Fruit fly (Drosophila melanogaster) whole organism, wandering third instar larva: ENCODE results near the gene CG13992.

Experiments used
- Abd-B ChIP-seq: fragments of >200 bp; optimal IDR thresholded peaks from 2 replicates; lab custom pipeline; 2017; ENCODE audit warnings: missing biosample characterization, missing genetic modification characterization
- CG32264 ChIP-seq: fragments of 200-800 bp; sonication (Bioruptor generic); optimal IDR thresholded peaks from 2 replicates; lab custom pipeline; 2016; ENCODE audit warnings: missing biosample characterization, missing genetic modification characterization
- CG9705 ChIP-seq: fragments of 200-800 bp; sonication (Bioruptor generic); optimal IDR thresholded peaks from 2 replicates; lab custom pipeline; 2018; ENCODE audit warnings: missing biosample characterization, mild to moderate bottlenecking, missing genetic modification characterization
- CrebA ChIP-seq: fragments of 200-800 bp; sonication (Bioruptor generic); optimal IDR thresholded peaks from 2 replicates; lab custom pipeline; 2016; ENCODE audit warnings: missing biosample characterization, mild to moderate bottlenecking, missing genetic modification characterization, borderline replicate concordance
- Dfd ChIP-seq: fragments of >200 bp; optimal IDR thresholded peaks from 2 replicates; lab custom pipeline; 2017; ENCODE audit warnings: missing biosample characterization, missing genetic modification characterization
- Dif ChIP-seq: fragments of 200-275, 200-300 bp; sonication (Bioruptor generic); optimal IDR thresholded peaks from 2 replicates; lab custom pipeline; 2018; ENCODE audit warnings: missing biosample characterization, missing genetic modification characterization; ENCODE audit not compliant: partially characterized antibody
- GATAd ChIP-seq: sonication (Bioruptor generic); optimal IDR thresholded peaks from 2 replicates; lab custom pipeline; 2016; ENCODE audit warnings: missing biosample characterization, missing genetic modification characterization
- Hnf4 ChIP-seq: fragments of 200-800 bp; sonication (Bioruptor generic); optimal IDR thresholded peaks from 2 replicates; lab custom pipeline; 2016; ENCODE audit warnings: missing biosample characterization, mild to moderate bottlenecking, missing genetic modification characterization
- Hr83 ChIP-seq: fragments of 200-300 bp; sonication (Bioruptor generic); optimal IDR thresholded peaks from 2 replicates; lab custom pipeline; 2016; ENCODE audit warnings: missing biosample characterization, mild to moderate bottlenecking, missing genetic modification characterization, moderate library complexity; ENCODE audit not compliant: poor library complexity, severe bottlenecking
- Jra ChIP-seq: sonication (Bioruptor generic); optimal IDR thresholded peaks from 2 replicates; lab custom pipeline; 2016; ENCODE audit warnings: missing biosample characterization, missing genetic modification characterization
- Mio ChIP-seq: sonication (Bioruptor generic); optimal IDR thresholded peaks from 2 replicates; lab custom pipeline; 2016; ENCODE audit warnings: missing biosample characterization, missing genetic modification characterization
- Myc ChIP-seq: fragments of >200 bp; optimal IDR thresholded peaks from 2 replicates; lab custom pipeline; 2017
- N ChIP-seq: fragments of >200 bp; optimal IDR thresholded peaks from 2 replicates; lab custom pipeline; 2018; ENCODE audit warnings: missing biosample characterization, missing external identifiers, missing genetic modification characterization
- Rel ChIP-seq, 2 experiments: fragments of 200-800 bp; sonication (Bioruptor generic) in 1 of 2; optimal IDR thresholded peaks; 2 replicates in 1 of 2; 3 replicates in 1 of 2; lab custom pipeline; 2016 to 2019; ENCODE audit warnings: mild to moderate bottlenecking in 2 of 2, missing biosample characterization in 2 of 2, missing genetic modification characterization in 2 of 2, moderate library complexity in 1 of 2
- Sp1 ChIP-seq: fragments of 200-800 bp; sonication (Bioruptor generic); optimal IDR thresholded peaks from 3 replicates; lab custom pipeline; 2019; ENCODE audit warnings: missing biosample characterization, mild to moderate bottlenecking, missing genetic modification characterization, moderate library complexity
- Vsx2 ChIP-seq: fragments of 200-300, 225-300 bp; sonication (Bioruptor generic); optimal IDR thresholded peaks from 2 replicates; lab custom pipeline; 2018; ENCODE audit warnings: missing biosample characterization, missing genetic modification characterization; ENCODE audit not compliant: partially characterized antibody
- br ChIP-seq: fragments of 200-800 bp; sonication (Bioruptor generic); optimal IDR thresholded peaks from 2 replicates; lab custom pipeline; 2016; ENCODE audit warnings: missing biosample characterization, missing genetic modification characterization
- brk ChIP-seq: fragments of 200-800 bp; sonication (Bioruptor generic); optimal IDR thresholded peaks from 2 replicates; lab custom pipeline; 2016; ENCODE audit warnings: missing biosample characterization, mild to moderate bottlenecking, missing genetic modification characterization
- dl ChIP-seq, 2 experiments: fragments of 175-275, 200-275 bp in 1 of 2; fragments of 200-275 bp in 1 of 2; sonication (Bioruptor generic); optimal IDR thresholded peaks; lab custom pipeline; 2018; ENCODE audit warnings: mild to moderate bottlenecking in 2 of 2, missing biosample characterization in 2 of 2, missing genetic modification characterization in 2 of 2, moderate library complexity in 2 of 2; ENCODE audit not compliant: partially characterized antibody in 2 of 2, insufficient read depth in 1 of 2
- dmrt93B ChIP-seq: fragments of 200-800 bp; sonication (Bioruptor generic); optimal IDR thresholded peaks from 2 replicates; lab custom pipeline; 2018; ENCODE audit warnings: missing biosample characterization, mild to moderate bottlenecking, missing genetic modification characterization
- dsf ChIP-seq: sonication (Bioruptor generic); optimal IDR thresholded peaks from 2 replicates; lab custom pipeline; 2016; ENCODE audit warnings: missing biosample characterization, missing genetic modification characterization, borderline replicate concordance
- ey ChIP-seq: fragments of 200-800 bp; sonication (Bioruptor generic); optimal IDR thresholded peaks from 2 replicates; lab custom pipeline; 2016; ENCODE audit warnings: missing biosample characterization, missing genetic modification characterization
- foxo ChIP-seq, 2 experiments: fragments of 200-800 bp; sonication (Bioruptor generic); optimal IDR thresholded peaks; 2 replicates in 1 of 2; 3 replicates in 1 of 2; lab custom pipeline; 2016 to 2017; ENCODE audit warnings: missing biosample characterization in 2 of 2, missing genetic modification characterization in 2 of 2
- fru ChIP-seq: fragments of 200-800 bp; sonication (Bioruptor generic); optimal IDR thresholded peaks from 3 replicates; lab custom pipeline; 2016; ENCODE audit warnings: missing biosample characterization, mild to moderate bottlenecking, missing genetic modification characterization
- h ChIP-seq: fragments of 200-800 bp; sonication (Bioruptor generic); optimal IDR thresholded peaks from 3 replicates; lab custom pipeline; 2016; ENCODE audit warnings: missing biosample characterization, mild to moderate bottlenecking, missing genetic modification characterization
- jim ChIP-seq: fragments of 175-275, 200-325 bp; sonication (Bioruptor generic); optimal IDR thresholded peaks from 2 replicates; lab custom pipeline; 2016; ENCODE audit warnings: missing biosample characterization, mild to moderate bottlenecking, missing genetic modification characterization
- lola ChIP-seq: fragments of >200 bp; optimal IDR thresholded peaks from 2 replicates; lab custom pipeline; 2017; ENCODE audit warnings: missing biosample characterization, missing genetic modification characterization
- pan ChIP-seq: fragments of >200 bp; optimal IDR thresholded peaks from 2 replicates; lab custom pipeline; 2017
- psq ChIP-seq: fragments of 200-800 bp; sonication (Bioruptor generic); optimal IDR thresholded peaks from 3 replicates; lab custom pipeline; 2017; ENCODE audit warnings: missing biosample characterization, mild to moderate bottlenecking, missing genetic modification characterization, moderate library complexity
- rgr ChIP-seq: fragments of 200-800 bp; sonication (Bioruptor generic); optimal IDR thresholded peaks from 3 replicates; lab custom pipeline; 2016; ENCODE audit warnings: missing biosample characterization, mild to moderate bottlenecking, missing genetic modification characterization
- sage ChIP-seq: fragments of 200-800 bp; sonication (Bioruptor generic); optimal IDR thresholded peaks from 2 replicates; lab custom pipeline; 2016; ENCODE audit warnings: missing biosample characterization, mild to moderate bottlenecking, missing genetic modification characterization
- sv ChIP-seq: fragments of 200-800 bp; sonication (Bioruptor generic); optimal IDR thresholded peaks from 3 replicates; lab custom pipeline; 2016; ENCODE audit warnings: missing biosample characterization, missing genetic modification characterization
- tai ChIP-seq: sonication (Bioruptor generic); optimal IDR thresholded peaks from 2 replicates; lab custom pipeline; 2016; ENCODE audit warnings: missing biosample characterization, missing genetic modification characterization
- usp ChIP-seq: fragments of >200 bp; optimal IDR thresholded peaks from 2 replicates; lab custom pipeline; 2017; ENCODE audit warnings: missing biosample characterization, missing genetic modification characterization
- woc ChIP-seq: sonication (Bioruptor generic); optimal IDR thresholded peaks from 2 replicates; lab custom pipeline; 2016; ENCODE audit warnings: missing biosample characterization, mild to moderate bottlenecking, missing genetic modification characterization

The CG13992 gene

DNA sequence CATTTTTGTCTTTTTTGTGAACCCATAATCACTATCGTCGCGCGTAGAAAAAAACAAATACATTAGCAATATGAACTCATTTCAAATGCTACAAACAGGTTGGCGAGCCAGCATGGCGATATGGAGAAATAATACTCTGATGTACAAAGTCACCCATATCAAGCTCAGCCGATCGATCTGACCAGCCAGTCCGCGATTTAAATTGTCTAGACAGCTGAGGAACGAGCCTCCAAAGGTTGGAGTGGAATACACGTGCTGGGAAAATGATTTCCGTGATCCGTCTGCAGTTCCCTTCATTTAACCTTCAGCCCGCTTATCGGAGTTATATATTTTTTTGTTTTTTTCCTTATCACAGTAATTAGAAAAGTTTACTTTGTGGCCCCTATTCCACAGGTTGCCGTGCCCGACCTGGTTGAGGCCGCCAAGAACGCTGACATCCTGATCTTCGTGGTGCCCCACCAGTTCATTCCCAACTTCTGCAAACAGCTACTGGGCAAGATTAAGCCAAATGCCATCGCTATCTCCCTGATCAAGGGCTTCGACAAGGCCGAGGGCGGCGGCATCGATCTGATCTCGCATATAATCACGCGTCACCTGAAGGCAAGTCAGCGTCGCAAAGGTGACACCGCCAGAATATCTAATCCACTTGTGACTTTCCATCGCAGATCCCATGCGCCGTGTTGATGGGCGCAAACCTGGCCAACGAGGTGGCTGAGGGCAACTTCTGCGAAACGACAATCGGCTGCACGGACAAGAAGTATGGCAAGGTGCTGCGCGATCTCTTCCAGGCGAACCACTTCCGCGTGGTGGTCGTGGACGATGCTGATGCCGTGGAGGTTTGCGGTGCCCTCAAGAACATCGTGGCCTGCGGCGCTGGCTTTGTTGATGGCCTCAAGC is 21.7 kb downstream of the CG13992 start:
- no peak for TF ChIP-seq Jra
- TF ChIP-seq Hr83 = no peak
- TF ChIP-seq N (GFP tag; lab: Kevin White, UChicago) = no peak
- TF ChIP-seq sv = no peak
- TF ChIP-seq Abd-B (GFP tag; lab: Kevin White, UChicago) = no peak
- no peak for TF ChIP-seq pan (lab: Kevin White, UChicago)
- TF ChIP-seq woc (GFP tag; lab: Kevin White, UChicago) = no peak
- no peak for TF ChIP-seq lola (GFP tag; lab: Kevin White, UChicago)
- no peak for TF ChIP-seq rgr (GFP tag; lab: Kevin White, UChicago)
- TF ChIP-seq Vsx2 = no peak
- no peak for TF ChIP-seq sage
- no peak for TF ChIP-seq ey (GFP tag; lab: Kevin White, UChicago)

DNA sequence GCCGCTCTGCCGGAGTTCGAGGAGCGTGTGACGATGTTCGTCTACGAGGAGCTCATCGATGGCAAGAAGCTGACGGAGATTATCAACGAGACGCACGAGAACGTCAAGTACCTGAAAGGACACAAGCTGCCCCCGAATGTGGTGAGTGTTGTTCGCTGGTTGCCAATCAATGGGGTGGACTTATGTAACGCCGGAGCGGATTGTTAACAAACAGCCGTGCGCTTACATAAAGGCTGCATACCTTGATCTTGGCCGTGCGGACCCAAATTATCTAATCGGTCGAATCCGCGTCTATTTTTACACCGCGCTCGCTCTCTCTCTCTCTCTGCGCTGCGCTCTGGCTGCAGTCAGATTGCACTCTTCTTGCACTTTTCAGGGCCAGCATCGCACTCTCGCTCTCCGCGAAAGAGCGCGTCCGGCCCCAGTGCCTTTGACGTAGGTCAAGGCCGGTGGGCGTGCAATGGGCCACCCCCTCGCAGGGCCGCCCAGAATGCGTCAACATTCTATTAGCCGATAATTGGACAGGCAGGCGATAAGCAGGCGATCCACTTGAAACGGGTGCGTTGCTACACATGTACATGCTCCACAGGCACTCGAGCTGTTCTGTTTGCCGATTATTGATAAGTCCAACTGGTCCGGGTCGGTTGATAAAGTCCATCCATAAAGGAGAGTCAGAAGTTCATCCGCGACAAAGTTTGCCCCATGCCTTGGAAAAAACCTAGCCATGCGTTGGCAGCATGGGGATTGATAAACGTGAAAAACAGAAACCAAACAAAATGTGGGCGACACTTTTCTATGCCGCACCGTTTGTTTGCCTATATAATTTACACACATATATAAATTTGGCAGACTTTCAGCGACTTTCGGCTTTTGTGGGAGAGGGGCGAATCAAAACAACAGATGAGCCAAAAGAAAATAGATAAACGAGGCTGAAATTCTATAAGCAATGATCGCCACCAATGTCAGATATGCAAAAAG is 23.0 kb downstream of the CG13992 start:
- TF ChIP-seq N (GFP tag; lab: Kevin White, UChicago) (no peak), Dif (GFP tag; lab: Kevin White, UChicago) (peak; percentile 75), Myc (lab: Kevin White, UChicago) (no peak), dsf (no peak), Sp1 (GFP tag; lab: Kevin White, UChicago) (no peak), Dfd (GFP tag; lab: Kevin White, UChicago) (no peak), fru (no peak), Vsx2 (peak; percentile 42), br (no peak), Rel (GFP tag; optimal IDR thresholded peaks at IDR 0.05; lab: Kevin White, UChicago) (no peak), Rel (tag; optimal IDR thresholded peaks at IDR 0.05; lab: Kevin White, UChicago) (peak; percentile 80), Hnf4 (GFP tag; lab: Kevin White, UChicago) (no peak), dl (GFP tag; optimal IDR thresholded peaks at IDR 0.05; lab: Kevin White, UChicago; ENCODE audit: insufficient read depth in 1 of 2, partially characterized antibody in 2 of 2) (peak; percentile 73 to 84), ey (GFP tag; lab: Kevin White, UChicago) (no peak), Hr83 (peak; percentile 30), h (GFP tag; lab: Kevin White, UChicago) (peak; percentile 72), jim (GFP tag; lab: Kevin White, UChicago) (no peak)
- TF ChIP-seq, all 38 proteins: peak for 6

DNA sequence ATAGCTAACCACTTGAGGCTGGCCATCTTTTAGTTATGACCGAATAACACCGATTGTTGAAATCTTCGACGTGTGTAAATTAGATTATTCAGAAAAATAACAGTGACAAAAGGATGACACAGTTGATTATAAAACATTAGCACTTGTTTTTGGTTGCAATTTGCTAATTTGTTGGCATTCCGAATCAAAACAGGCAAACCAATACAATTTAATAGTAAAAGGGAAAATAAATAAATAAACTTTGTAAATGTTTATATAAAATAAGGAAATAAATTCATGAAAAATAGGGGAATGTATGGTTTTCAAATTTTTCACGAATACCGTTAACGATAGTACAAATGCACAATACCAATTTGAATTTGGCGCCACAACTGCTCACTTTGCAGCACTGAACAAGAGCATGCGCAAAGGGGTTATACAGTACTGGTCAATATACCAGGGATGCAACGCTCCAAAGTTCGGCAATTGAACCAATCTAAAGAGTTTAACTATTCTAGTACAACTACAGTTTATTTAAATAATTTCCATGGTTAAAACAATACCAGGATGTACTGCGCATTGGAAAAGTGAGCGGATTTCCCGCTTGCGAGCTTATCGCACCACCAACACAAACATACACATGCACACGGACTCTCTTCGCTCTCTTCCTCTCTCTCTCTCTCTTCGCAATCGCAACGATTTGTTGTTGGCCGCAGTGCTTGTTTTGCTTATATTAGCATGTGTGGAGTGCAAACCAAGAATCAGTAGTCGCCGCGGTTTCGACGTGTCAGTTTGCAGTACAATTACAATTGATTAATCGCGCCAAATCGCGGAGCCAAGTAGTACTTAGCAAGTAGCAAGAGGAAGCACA is 24.1 kb downstream of the CG13992 start, which contains the start of the genes Sfp26Ad and Gpdh1:
Gene Sfp26Ad, minus strand, starts transcription at position 76 of the 850 bp plus-strand sequence.
Gene Gpdh1, plus strand, starts transcription at position 415 of the 850 bp plus-strand sequence.
- TF ChIP-seq Mio (GFP tag; lab: Kevin White, UChicago) (no peak), tai (GFP tag; lab: Kevin White, UChicago) (no peak), CG32264 (GFP tag; lab: Kevin White, UChicago) (peak; percentile 57), h (GFP tag; lab: Kevin White, UChicago) (peak; percentile 87), Dfd (GFP tag; lab: Kevin White, UChicago) (no peak), rgr (GFP tag; lab: Kevin White, UChicago) (peak; percentile 87), usp (GFP tag; lab: Kevin White, UChicago) (no peak), ey (GFP tag; lab: Kevin White, UChicago) (peak; percentile 74), GATAd (GFP tag; lab: Kevin White, UChicago) (peak; percentile 23), N (GFP tag; lab: Kevin White, UChicago) (no peak), pan (lab: Kevin White, UChicago) (no peak), jim (GFP tag; lab: Kevin White, UChicago) (no peak), CrebA (GFP tag; lab: Kevin White, UChicago) (peak; percentile 89), dsf (peak; percentile 88), Rel (GFP tag; optimal IDR thresholded peaks at IDR 0.05; lab: Kevin White, UChicago) (no peak), Rel (tag; optimal IDR thresholded peaks at IDR 0.05; lab: Kevin White, UChicago) (peak; percentile 46), lola (GFP tag; lab: Kevin White, UChicago) (no peak), sv (peak; percentile 89), CG9705 (peak; percentile 79), fru (peak; percentile 83), dl (GFP tag; optimal IDR thresholded peaks at IDR 0.05; lab: Kevin White, UChicago; ENCODE audit: insufficient read depth in 1 of 2, partially characterized antibody in 2 of 2) (peak; percentile 92 to 96), br (peak; percentile 75), Jra (peak; percentile 72), psq (peak; percentile 78), brk (GFP tag; lab: Kevin White, UChicago) (peak; percentile 67), sage (peak; percentile 76), dmrt93B (GFP tag; lab: Kevin White, UChicago) (no peak), foxo (GFP tag; optimal IDR thresholded peaks at IDR 0.05; lab: Kevin White, UChicago) (peak; percentile 30 to 82), Hnf4 (GFP tag; lab: Kevin White, UChicago) (peak; percentile 87), woc (GFP tag; lab: Kevin White, UChicago) (peak; percentile 44), Dif (GFP tag; lab: Kevin White, UChicago) (peak; percentile 95), Hr83 (peak; percentile 76), Abd-B (GFP tag; lab: Kevin White, UChicago) (no peak)
